Worm (Caenorhabditis elegans) whole organism, young adult: ENCODE data around the gene nlp-45.

Source experiments
- B0336.3 ChIP-seq: fragments of 200-800 bp; sonication (Bioruptor generic); IDR thresholded peaks from 2 replicates; pipeline ENCODE4 v1.3.6; 2022; ENCODE audit warnings: missing genetic modification characterization, missing compliant biosample characterization
- F49E8.2 ChIP-seq: sonication (generic microtip); optimal IDR thresholded peaks from 3 replicates; lab custom pipeline; 2017; ENCODE audit warnings: missing genetic modification characterization, mild to moderate bottlenecking, missing compliant biosample characterization, antibody characterized with exemption, moderate library complexity; ENCODE audit not compliant: insufficient read depth
- F57C9.4 ChIP-seq: sonication (generic microtip); optimal IDR thresholded peaks from 2 replicates; lab custom pipeline; 2017; ENCODE audit warnings: mild to moderate bottlenecking, missing genetic modification characterization, missing compliant biosample characterization
- T07F8.4 ChIP-seq: sonication (generic microtip); optimal IDR thresholded peaks from 2 replicates; lab custom pipeline; 2016; ENCODE audit warnings: mild to moderate bottlenecking, missing genetic modification characterization, moderate library complexity, missing compliant biosample characterization
- attf-3 ChIP-seq: fragments of 200-800 bp; sonication (Bioruptor generic); conservative IDR thresholded peaks from 2 replicates; pipeline ENCODE4 v1.3.6; 2022; ENCODE audit warnings: missing genetic modification reagents, missing genetic modification characterization, missing compliant biosample characterization
- attf-5 ChIP-seq: fragments of 200-800 bp; sonication (Bioruptor generic); optimal IDR thresholded peaks from 2 replicates; lab custom pipeline; 2018; ENCODE audit warnings: mild to moderate bottlenecking, missing genetic modification characterization, missing compliant biosample characterization
- hrde-1 ChIP-seq: sonication (generic microtip); optimal IDR thresholded peaks from 2 replicates; lab custom pipeline; 2016; ENCODE audit warnings: missing genetic modification characterization, mild to moderate bottlenecking, missing compliant biosample characterization, moderate library complexity, missing genotype, missing genetic modification reagents, borderline replicate concordance
- lin-26 ChIP-seq: fragments of 200-800 bp; sonication (Bioruptor generic); IDR thresholded peaks from 2 replicates; pipeline ENCODE4 v1.3.6; 2022; ENCODE audit warnings: missing genetic modification reagents, missing genetic modification characterization, missing compliant biosample characterization
- lir-1 ChIP-seq: fragments of 200-800 bp; sonication (Bioruptor generic); conservative IDR thresholded peaks from 2 replicates; pipeline ENCODE4 v1.3.6; 2022; ENCODE audit warnings: missing genetic modification reagents, missing genetic modification characterization, missing compliant biosample characterization
- mcd-1 ChIP-seq: fragments of 200-800 bp; sonication (Bioruptor generic); IDR thresholded peaks from 2 replicates; pipeline ENCODE4 v1.3.6; 2022; ENCODE audit warnings: missing genetic modification reagents, missing genetic modification characterization, missing compliant biosample characterization
- sea-2 ChIP-seq: fragments of 200-800 bp; sonication (Bioruptor generic); IDR thresholded peaks from 2 replicates; pipeline ENCODE4 v1.3.6; 2022; ENCODE audit warnings: missing genetic modification characterization, missing compliant biosample characterization
- snpc-4 ChIP-seq, 5 experiments: fragments of 150-350 bp in 1 of 5; sonication (generic microtip) in 4 of 5; optimal IDR thresholded peaks; 2 replicates each; lab custom pipeline; 2014 to 2018; ENCODE audit warnings: missing genetic modification characterization in 5 of 5, missing biosample characterization in 3 of 5, antibody characterized with exemption in 2 of 5, mild to moderate bottlenecking in 2 of 5, missing compliant biosample characterization in 2 of 5, missing genotype in 2 of 5, moderate library complexity in 2 of 5, missing genetic modification reagents in 1 of 5
- tlf-1 ChIP-seq: fragments of 200-800 bp; sonication (Bioruptor generic); optimal IDR thresholded peaks from 2 replicates; lab custom pipeline; 2018; ENCODE audit warnings: mild to moderate bottlenecking, missing genetic modification characterization, missing compliant biosample characterization
- zim-3 ChIP-seq: sonication (generic microtip); optimal IDR thresholded peaks from 2 replicates; lab custom pipeline; 2017; ENCODE audit warnings: mild to moderate bottlenecking, missing genetic modification characterization, moderate library complexity, missing compliant biosample characterization

- no peak for TF ChIP-seq hrde-1 (tag; lab: Kevin White, UChicago)
- TF ChIP-seq B0336.3 (GFP tag; lab: Robert Waterston, UW), result no peak
- TF ChIP-seq snpc-4 (GFP tag; optimal IDR thresholded peaks at IDR 0.05; lab: Kevin White, UChicago), result no peak
- no peak for TF ChIP-seq snpc-4 (tag; optimal IDR thresholded peaks at IDR 0.05; lab: Kevin White, UChicago)
- TF ChIP-seq lin-26, result no peak
- TF ChIP-seq attf-5, result no peak
- no peak for TF ChIP-seq T07F8.4
- TF ChIP-seq F57C9.4 (tag; lab: Kevin White, UChicago), result no peak
- TF ChIP-seq mcd-1 (GFP tag; lab: Robert Waterston, UW), result no peak
- no peak for TF ChIP-seq lir-1 (GFP tag; lab: Robert Waterston, UW)
- TF ChIP-seq F49E8.2 (tag; lab: Kevin White, UChicago), result no peak
- no peak for TF ChIP-seq sea-2 (GFP tag; lab: Robert Waterston, UW)
- no peak for TF ChIP-seq attf-3 (GFP tag; lab: Robert Waterston, UW)
- TF ChIP-seq tlf-1 (GFP tag; lab: Kevin White, UChicago), result no peak
- no peak for TF ChIP-seq zim-3 (tag; lab: Kevin White, UChicago)
These were observed 6.6 kb upstream of the nlp-45 start, which contains the start of gene nlp-2 for ce11 chrX:2344666-2345065.
